Worm (Caenorhabditis elegans): ENCODE results near the gene C40A11.4.

DNA sequence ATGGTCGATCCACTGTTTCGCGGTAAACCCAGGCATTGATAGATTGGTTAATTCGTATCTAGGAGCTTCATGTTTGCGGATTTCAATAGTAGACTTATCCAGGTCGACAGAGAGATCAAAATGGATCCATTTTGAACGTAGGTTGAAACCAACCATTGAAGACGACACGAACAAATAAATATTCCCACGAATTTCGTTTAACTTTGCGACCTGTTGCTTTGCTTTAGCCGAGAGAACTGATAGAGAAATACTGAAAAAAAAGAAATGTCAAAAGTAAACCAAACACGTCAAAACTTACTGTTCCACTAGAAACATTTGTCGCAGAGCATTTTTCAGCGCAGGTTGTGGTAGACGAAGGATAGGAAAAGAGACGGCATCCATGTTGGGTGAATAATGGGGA, 31.2 kb downstream of the C40A11.4 start, which contains the start of gene fbxb-38:
- no peak for TF ChIP-seq ceh-30 (tag; optimal IDR thresholded peaks at IDR 0.05)
- no peak for TF ChIP-seq unc-55 (GFP tag; optimal IDR thresholded peaks at IDR 0.05)
- TF ChIP-seq rnt-1 (tag; optimal IDR thresholded peaks at IDR 0.05) = no peak
- TF ChIP-seq pha-2 (tag; optimal IDR thresholded peaks at IDR 0.05) = no peak
- TF ChIP-seq elt-2 (tag; optimal IDR thresholded peaks at IDR 0.05) = no peak
- TF ChIP-seq pag-3 (tag; optimal IDR thresholded peaks at IDR 0.05; ENCODE audit: borderline replicate concordance) = no peak
- TF ChIP-seq ceh-48 (tag; optimal IDR thresholded peaks at IDR 0.05) = no peak
- TF ChIP-seq pha-4 (tag; optimal IDR thresholded peaks at IDR 0.05) = no peak
- TF ChIP-seq hlh-13 (GFP tag; optimal IDR thresholded peaks at IDR 0.05) = no peak
- TF ChIP-seq fkh-6 (tag; optimal IDR thresholded peaks at IDR 0.05) = no peak
